Worm (Caenorhabditis elegans): Measurements from ENCODE around the gene C26D10.4.
A peak's percentile ranks its signal among the peaks of the same experiment; 100 is the strongest.

The C26D10.4 gene

DNA sequence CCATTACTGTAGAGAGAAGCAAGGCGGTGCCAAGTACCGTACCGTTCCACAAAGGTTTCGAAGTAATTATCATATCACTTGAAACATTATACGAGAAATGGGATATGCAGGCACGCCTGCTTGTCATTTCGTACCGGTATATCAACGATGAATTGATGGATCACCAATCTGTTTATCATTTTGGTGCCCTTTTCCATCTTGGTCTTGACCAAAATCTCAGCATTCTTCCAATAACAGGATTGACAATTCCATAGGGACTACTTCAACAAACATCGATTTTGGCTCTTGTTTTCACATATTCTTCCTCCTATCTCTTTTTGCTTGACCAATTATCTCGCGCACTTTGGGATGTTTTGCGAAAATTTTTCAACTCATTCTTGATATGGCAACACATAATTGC is 9.5 kb downstream of the C26D10.4 start:
- no peak for TF ChIP-seq ceh-13 (GFP tag; optimal IDR thresholded peaks at IDR 0.05)
- no peak for TF ChIP-seq tra-4 (tag; optimal IDR thresholded peaks at IDR 0.05)
- no peak for TF ChIP-seq ets-7 (tag; optimal IDR thresholded peaks at IDR 0.05)
- TF ChIP-seq ama-1 (optimal IDR thresholded peaks at IDR 0.05) = no peak
- no peak for TF ChIP-seq B0310.2 (tag; optimal IDR thresholded peaks at IDR 0.05)
- no peak for TF ChIP-seq pes-1 (GFP tag; IDR thresholded peaks at IDR 0.05)
- no peak for TF ChIP-seq tbx-37 (GFP tag; conservative IDR thresholded peaks at IDR 0.05)
- no peak for TF ChIP-seq hmg-4 (GFP tag; optimal IDR thresholded peaks at IDR 0.05)
- no peak for TF ChIP-seq aly-1 (tag; optimal IDR thresholded peaks at IDR 0.05)
- no peak for TF ChIP-seq flt-1 (GFP tag; IDR thresholded peaks at IDR 0.05)
- TF ChIP-seq hnd-1 (tag; optimal IDR thresholded peaks at IDR 0.05) = no peak
- no peak for TF ChIP-seq ceh-36 (tag; optimal IDR thresholded peaks at IDR 0.05)
- no peak for TF ChIP-seq F13C5.2 (tag; optimal IDR thresholded peaks at IDR 0.05)
- TF ChIP-seq tbx-11 (GFP tag; IDR thresholded peaks at IDR 0.05) = no peak
- TF ChIP-seq sea-1 (GFP tag; conservative IDR thresholded peaks at IDR 0.05) = no peak
- TF ChIP-seq hmbx-1 (tag; optimal IDR thresholded peaks at IDR 0.05) = no peak
- TF ChIP-seq scrt-1 (GFP tag; IDR thresholded peaks at IDR 0.05) = no peak

ce11 chrII:8344803-8345202 is 15.2 kb downstream of the C26D10.4 start:
- no peak for TF ChIP-seq ama-1 (optimal IDR thresholded peaks at IDR 0.05)
- TF ChIP-seq aly-1 (tag; optimal IDR thresholded peaks at IDR 0.05) = no peak
- TF ChIP-seq hnd-1 (tag; optimal IDR thresholded peaks at IDR 0.05) = no peak

DNA sequence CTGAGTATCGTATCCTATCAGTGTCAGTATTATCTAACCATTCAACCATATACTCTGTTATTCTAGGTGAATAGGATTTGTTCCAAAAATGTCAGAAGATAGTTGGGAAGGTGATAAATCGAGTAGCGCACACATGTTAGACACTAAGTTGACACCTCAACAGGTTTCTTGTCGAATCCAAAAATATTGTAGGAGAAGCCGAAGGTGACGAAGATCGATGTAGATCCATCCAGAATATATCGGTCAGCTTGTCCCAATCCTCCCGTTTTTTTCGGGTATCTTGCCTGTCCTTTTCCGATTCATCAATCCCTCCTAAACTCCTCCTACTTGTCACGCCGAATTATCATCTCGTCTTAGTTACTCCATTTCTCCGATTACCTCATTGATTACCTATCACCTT is 16.1 kb downstream of the C26D10.4 start:
- TF ChIP-seq hmbx-1 (tag; optimal IDR thresholded peaks at IDR 0.05) = no peak
- no peak for TF ChIP-seq ets-7 (tag; optimal IDR thresholded peaks at IDR 0.05)
- TF ChIP-seq hmg-4 (GFP tag; optimal IDR thresholded peaks at IDR 0.05) = no peak
- TF ChIP-seq hnd-1 (tag; optimal IDR thresholded peaks at IDR 0.05) = no peak
- no peak for TF ChIP-seq flt-1 (GFP tag; IDR thresholded peaks at IDR 0.05)
- TF ChIP-seq sea-1 (GFP tag; conservative IDR thresholded peaks at IDR 0.05) = no peak
- no peak for TF ChIP-seq tbx-11 (GFP tag; IDR thresholded peaks at IDR 0.05)
- TF ChIP-seq ceh-36 (tag; optimal IDR thresholded peaks at IDR 0.05) = no peak
- no peak for TF ChIP-seq pes-1 (GFP tag; IDR thresholded peaks at IDR 0.05)
- TF ChIP-seq tra-4 (tag; optimal IDR thresholded peaks at IDR 0.05) = no peak
- TF ChIP-seq ceh-13 (GFP tag; optimal IDR thresholded peaks at IDR 0.05) = no peak
- no peak for TF ChIP-seq ama-1 (optimal IDR thresholded peaks at IDR 0.05)
- no peak for TF ChIP-seq F13C5.2 (tag; optimal IDR thresholded peaks at IDR 0.05)
- TF ChIP-seq scrt-1 (GFP tag; IDR thresholded peaks at IDR 0.05) = no peak
- TF ChIP-seq B0310.2 (tag; optimal IDR thresholded peaks at IDR 0.05) = no peak
- TF ChIP-seq tbx-37 (GFP tag; conservative IDR thresholded peaks at IDR 0.05) = no peak

DNA sequence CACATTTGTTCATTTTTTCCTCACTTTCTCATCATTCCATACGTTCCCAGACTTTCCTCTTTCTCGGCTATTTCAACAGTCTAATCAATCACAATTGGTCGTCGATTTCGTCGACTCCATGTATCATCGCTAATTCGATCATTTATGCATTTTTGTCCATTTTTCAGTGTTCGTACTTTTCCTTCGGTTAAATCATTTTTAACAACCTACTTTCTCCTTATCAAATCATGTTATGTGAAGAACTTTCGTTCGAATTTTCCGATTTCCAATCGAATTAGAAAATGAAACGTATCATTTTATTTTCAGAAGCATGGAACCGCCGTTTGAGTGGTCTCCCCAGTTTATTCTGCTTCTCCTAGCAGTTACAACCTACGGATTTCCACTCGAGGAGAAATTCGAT is 16.8 kb downstream of the C26D10.4 start, which contains the start of gene eff-1:
Gene eff-1, plus strand, starts transcription at position 301 of the 400 bp plus-strand sequence.
- TF ChIP-seq pes-1 (GFP tag; IDR thresholded peaks at IDR 0.05) = no peak
- no peak for TF ChIP-seq aly-1 (tag; optimal IDR thresholded peaks at IDR 0.05)
- TF ChIP-seq B0310.2 (tag; optimal IDR thresholded peaks at IDR 0.05) = no peak
- no peak for TF ChIP-seq ceh-13 (GFP tag; optimal IDR thresholded peaks at IDR 0.05)
- TF ChIP-seq F13C5.2 (tag; optimal IDR thresholded peaks at IDR 0.05) = no peak
- TF ChIP-seq hmg-4 (GFP tag; optimal IDR thresholded peaks at IDR 0.05) = no peak
- no peak for TF ChIP-seq tbx-37 (GFP tag; conservative IDR thresholded peaks at IDR 0.05)
- no peak for TF ChIP-seq scrt-1 (GFP tag; IDR thresholded peaks at IDR 0.05)
- no peak for TF ChIP-seq hmbx-1 (tag; optimal IDR thresholded peaks at IDR 0.05)
- no peak for TF ChIP-seq hnd-1 (tag; optimal IDR thresholded peaks at IDR 0.05)
- TF ChIP-seq tra-4 (tag; optimal IDR thresholded peaks at IDR 0.05) = no peak
- no peak for TF ChIP-seq ceh-36 (tag; optimal IDR thresholded peaks at IDR 0.05)
- no peak for TF ChIP-seq ama-1 (optimal IDR thresholded peaks at IDR 0.05)
- no peak for TF ChIP-seq tbx-11 (GFP tag; IDR thresholded peaks at IDR 0.05)

DNA sequence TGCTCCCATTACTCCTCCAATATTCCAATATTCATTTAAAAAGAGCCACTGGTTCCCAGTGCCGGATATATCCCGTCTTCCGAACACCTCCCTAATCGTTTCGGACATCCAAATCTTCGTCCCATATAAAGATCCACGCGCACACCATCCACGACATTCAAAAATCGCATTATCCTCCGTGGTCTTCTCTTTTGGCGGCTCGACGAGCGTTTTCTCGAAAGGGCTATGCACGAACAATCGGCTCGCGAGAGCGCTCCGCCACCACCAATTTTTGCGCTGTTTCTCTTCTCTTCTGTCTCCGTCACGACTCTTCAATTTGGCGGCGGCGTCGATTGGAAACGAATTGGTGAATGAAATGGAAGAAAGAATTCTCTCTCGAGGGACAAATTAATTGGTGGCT is 23.7 kb downstream of the C26D10.4 start:
- TF ChIP-seq hmbx-1 (tag; optimal IDR thresholded peaks at IDR 0.05) (no peak), ceh-36 (tag; optimal IDR thresholded peaks at IDR 0.05) (no peak), ceh-13 (GFP tag; optimal IDR thresholded peaks at IDR 0.05) (no peak), ets-7 (tag; optimal IDR thresholded peaks at IDR 0.05) (no peak), B0310.2 (tag; optimal IDR thresholded peaks at IDR 0.05) (no peak), hmg-4 (GFP tag; optimal IDR thresholded peaks at IDR 0.05) (no peak), flt-1 (GFP tag; IDR thresholded peaks at IDR 0.05) (no peak), sea-1 (GFP tag; conservative IDR thresholded peaks at IDR 0.05) (no peak), tra-4 (tag; optimal IDR thresholded peaks at IDR 0.05) (no peak), scrt-1 (GFP tag; IDR thresholded peaks at IDR 0.05) (no peak), F13C5.2 (tag; optimal IDR thresholded peaks at IDR 0.05) (no peak), hnd-1 (tag; optimal IDR thresholded peaks at IDR 0.05) (no peak), ama-1 (optimal IDR thresholded peaks at IDR 0.05) (no peak), tbx-37 (GFP tag; conservative IDR thresholded peaks at IDR 0.05) (no peak), pes-1 (GFP tag; IDR thresholded peaks at IDR 0.05) (no peak), aly-1 (tag; optimal IDR thresholded peaks at IDR 0.05) (no peak), tbx-11 (GFP tag; IDR thresholded peaks at IDR 0.05) (no peak)

DNA sequence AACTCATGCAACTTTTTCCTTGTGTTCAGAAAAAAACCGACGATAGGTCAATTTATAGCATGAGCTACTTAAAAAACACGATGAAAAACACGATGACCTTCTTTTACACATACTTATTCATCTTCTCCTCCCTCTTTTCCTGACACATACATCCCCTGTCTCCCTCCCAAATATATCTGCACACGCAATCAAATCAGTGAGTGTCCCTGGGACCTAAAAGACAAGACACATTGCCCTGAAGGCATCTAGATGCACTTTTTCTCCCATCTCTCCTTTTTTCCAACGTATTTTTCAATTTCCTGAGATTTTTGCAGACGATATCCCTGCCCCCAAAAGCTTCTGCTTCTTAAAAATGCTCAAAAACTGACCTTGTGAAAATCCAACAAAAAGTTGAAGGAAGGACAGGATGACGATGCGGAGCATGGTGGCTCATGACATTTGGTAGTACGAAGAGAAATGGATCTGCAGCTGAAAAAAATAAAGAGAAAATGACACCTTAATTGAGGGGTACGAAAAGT is 24.7 kb downstream of the C26D10.4 start, which contains the start of gene C26D10.6:
Gene C26D10.6, minus strand, starts transcription at position 468 of the 518 bp plus-strand sequence.
- TF ChIP-seq hmbx-1 (tag; optimal IDR thresholded peaks at IDR 0.05) = no peak
- TF ChIP-seq B0310.2 (tag; optimal IDR thresholded peaks at IDR 0.05) = no peak
- no peak for TF ChIP-seq tbx-37 (GFP tag; conservative IDR thresholded peaks at IDR 0.05)
- TF ChIP-seq ama-1 (optimal IDR thresholded peaks at IDR 0.05) = no peak
- TF ChIP-seq ets-7 (tag; optimal IDR thresholded peaks at IDR 0.05) = no peak
- TF ChIP-seq aly-1 (tag; optimal IDR thresholded peaks at IDR 0.05) = no peak
- no peak for TF ChIP-seq sea-1 (GFP tag; conservative IDR thresholded peaks at IDR 0.05)
- no peak for TF ChIP-seq hmg-4 (GFP tag; optimal IDR thresholded peaks at IDR 0.05)

- TF ChIP-seq hnd-1 (tag; optimal IDR thresholded peaks at IDR 0.05) (no peak), ets-7 (tag; optimal IDR thresholded peaks at IDR 0.05) (no peak), pes-1 (GFP tag; IDR thresholded peaks at IDR 0.05) (no peak), hmg-4 (GFP tag; optimal IDR thresholded peaks at IDR 0.05) (peak; percentile 14), tbx-37 (GFP tag; conservative IDR thresholded peaks at IDR 0.05) (no peak), F13C5.2 (tag; optimal IDR thresholded peaks at IDR 0.05) (no peak), ceh-36 (tag; optimal IDR thresholded peaks at IDR 0.05) (no peak), ceh-13 (GFP tag; optimal IDR thresholded peaks at IDR 0.05) (no peak)
Measured at ce11 chrII:8358466-8358865, 28.9 kb downstream of the C26D10.4 start.

Data from whole organism, early embryonic.